Worm (Caenorhabditis elegans) whole organism, L1 larva: Measurements from ENCODE around the gene Y14H12B.2.

ENCODE experiments used
- F16B12.6 ChIP-seq: fragments of 150-350 bp; optimal IDR thresholded peaks from 2 replicates; lab custom pipeline; 2014; ENCODE audit warnings: missing biosample characterization, missing genetic modification characterization
- Y116A8C.19 ChIP-seq: sonication (generic microtip); optimal IDR thresholded peaks from 2 replicates; lab custom pipeline; 2016; ENCODE audit warnings: missing compliant biosample characterization, missing genetic modification characterization, borderline replicate concordance
- aha-1 ChIP-seq: fragments of 150-350 bp; optimal IDR thresholded peaks from 2 replicates; lab custom pipeline; 2014; ENCODE audit warnings: missing biosample characterization, missing genetic modification characterization
- aly-2 ChIP-seq: fragments of 150-350 bp; optimal IDR thresholded peaks from 2 replicates; lab custom pipeline; 2014; ENCODE audit warnings: missing biosample characterization, missing genetic modification characterization
- ama-1 ChIP-seq: fragments of 150-350 bp; optimal IDR thresholded peaks from 2 replicates; lab custom pipeline; 2014
- blmp-1 ChIP-seq: fragments of 150-350 bp; optimal IDR thresholded peaks from 2 replicates; lab custom pipeline; 2014; ENCODE audit warnings: missing biosample characterization, missing genetic modification characterization
- ceh-63 ChIP-seq: fragments of 200-800 bp; sonication (Bioruptor generic); optimal IDR thresholded peaks from 2 replicates; lab custom pipeline; 2018; ENCODE audit warnings: mild to moderate bottlenecking, missing genetic modification characterization, missing compliant biosample characterization
- ceh-82 ChIP-seq, 3 experiments: fragments of 150-350 bp in 1 of 3; sonication (generic microtip) in 2 of 3; optimal IDR thresholded peaks; 2 replicates each; lab custom pipeline; 2014 to 2017; ENCODE audit warnings: missing biosample characterization in 3 of 3, missing genetic modification characterization in 3 of 3
- ceh-88 ChIP-seq: fragments of 200-800 bp; sonication (Bioruptor generic); IDR thresholded peaks from 2 replicates; pipeline ENCODE4 v1.3.6; 2022; ENCODE audit warnings: missing genetic modification characterization, missing compliant biosample characterization
- ceh-90 ChIP-seq: sonication (generic microtip); optimal IDR thresholded peaks from 2 replicates; lab custom pipeline; 2016; ENCODE audit warnings: missing genetic modification characterization, missing compliant biosample characterization
- ces-1 ChIP-seq: fragments of 150-350 bp; optimal IDR thresholded peaks from 2 replicates; lab custom pipeline; 2014; ENCODE audit warnings: missing biosample characterization, missing genetic modification reagents, missing genetic modification characterization
- dpl-1 ChIP-seq, 3 experiments: fragments of 150-350 bp in 2 of 3; sonication (generic microtip) in 1 of 3; optimal IDR thresholded peaks; 2 replicates each; lab custom pipeline; 2014 to 2017; ENCODE audit warnings: missing biosample characterization in 3 of 3, missing genetic modification characterization in 3 of 3, missing genetic modification reagents in 3 of 3
- dsc-1 ChIP-seq: sonication (generic microtip); optimal IDR thresholded peaks from 2 replicates; lab custom pipeline; 2016; ENCODE audit warnings: mild to moderate bottlenecking, missing genetic modification characterization, missing compliant biosample characterization
- elt-3 ChIP-seq, 6 experiments: fragments of 150-350 bp in 1 of 6; sonication (generic microtip); optimal IDR thresholded peaks; 2 replicates each; lab custom pipeline; 2017 to 2018; ENCODE audit warnings: missing biosample characterization in 6 of 6, missing genetic modification characterization in 6 of 6, inconsistent platforms in 1 of 6
- fkh-8 ChIP-seq: sonication (generic microtip); optimal IDR thresholded peaks from 2 replicates; lab custom pipeline; 2016; ENCODE audit warnings: mild to moderate bottlenecking, missing genetic modification characterization, missing compliant biosample characterization
- fos-1 ChIP-seq: fragments of 150-350 bp; optimal IDR thresholded peaks from 2 replicates; lab custom pipeline; 2014; ENCODE audit warnings: missing biosample characterization, missing genetic modification characterization
- grh-1 ChIP-seq: fragments of 200-800 bp; sonication (Bioruptor generic); IDR thresholded peaks from 2 replicates; pipeline ENCODE4 v1.3.6; 2022; ENCODE audit warnings: missing genetic modification reagents, missing genetic modification characterization, missing compliant biosample characterization
- hlh-17 ChIP-seq: fragments of 200-800 bp; sonication (Bioruptor generic); optimal IDR thresholded peaks from 2 replicates; lab custom pipeline; 2018; ENCODE audit warnings: missing genetic modification characterization, mild to moderate bottlenecking, missing compliant biosample characterization, moderate library complexity, borderline replicate concordance
- isw-1 ChIP-seq: fragments of 200-800 bp; sonication (Bioruptor generic); IDR thresholded peaks from 2 replicates; pipeline ENCODE4 v1.3.6; 2022; ENCODE audit warnings: missing genetic modification characterization, missing compliant biosample characterization
- lin-35 ChIP-seq, 2 experiments: fragments of 150-350 bp; optimal IDR thresholded peaks; 2 replicates each; lab custom pipeline; 2014; ENCODE audit warnings: missing biosample characterization in 2 of 2, missing genetic modification characterization in 2 of 2, missing genetic modification reagents in 2 of 2
- lin-39 ChIP-seq: fragments of 150-350 bp; optimal IDR thresholded peaks from 2 replicates; lab custom pipeline; 2014; ENCODE audit warnings: missing biosample characterization, missing genetic modification reagents, missing genetic modification characterization
- mab-9 ChIP-seq: fragments of 200-800 bp; sonication (Bioruptor generic); IDR thresholded peaks from 2 replicates; pipeline ENCODE4 v1.3.6; 2022; ENCODE audit warnings: missing genetic modification reagents, missing genetic modification characterization, missing compliant biosample characterization
- mdl-1 ChIP-seq, 2 experiments: fragments of 150-350 bp; optimal IDR thresholded peaks; 2 replicates each; lab custom pipeline; 2014 to 2017; ENCODE audit warnings: missing biosample characterization in 2 of 2, missing genetic modification characterization in 2 of 2, inconsistent platforms in 1 of 2
- mep-1 ChIP-seq: fragments of 150-350 bp; optimal IDR thresholded peaks from 2 replicates; lab custom pipeline; 2014; ENCODE audit warnings: missing biosample characterization, missing genetic modification characterization
- nhr-20 ChIP-seq: sonication (generic microtip); optimal IDR thresholded peaks from 2 replicates; lab custom pipeline; 2016; ENCODE audit warnings: mild to moderate bottlenecking, missing genetic modification characterization, missing compliant biosample characterization
- nhr-237 ChIP-seq: fragments of 150-350 bp; optimal IDR thresholded peaks from 2 replicates; lab custom pipeline; 2014; ENCODE audit warnings: missing biosample characterization, missing genetic modification characterization
- nhr-28 ChIP-seq: fragments of 150-350 bp; optimal IDR thresholded peaks from 2 replicates; lab custom pipeline; 2014; ENCODE audit warnings: missing biosample characterization, missing genetic modification characterization
- nhr-47 ChIP-seq: sonication (generic microtip); optimal IDR thresholded peaks from 2 replicates; lab custom pipeline; 2016; ENCODE audit warnings: mild to moderate bottlenecking, missing genetic modification characterization, moderate library complexity, missing compliant biosample characterization
- nhr-76 ChIP-seq: sonication (generic microtip); optimal IDR thresholded peaks from 2 replicates; lab custom pipeline; 2017; ENCODE audit warnings: missing biosample characterization, missing genetic modification characterization
- nhr-85 ChIP-seq: sonication (generic microtip); peaks from one replicate; lab custom pipeline; 2016; ENCODE audit warnings: missing genetic modification characterization, inconsistent platforms, missing compliant biosample characterization
- pag-3 ChIP-seq: sonication (generic microtip); optimal IDR thresholded peaks from 2 replicates; lab custom pipeline; 2017; ENCODE audit warnings: missing genetic modification characterization, mild to moderate bottlenecking, missing compliant biosample characterization, antibody characterized with exemption, borderline replicate concordance; ENCODE audit not compliant: insufficient read depth
- pqm-1 ChIP-seq: sonication (generic microtip); optimal IDR thresholded peaks from 3 replicates; lab custom pipeline; 2017; ENCODE audit warnings: missing biosample characterization, missing genetic modification characterization
- snu-23 ChIP-seq: sonication (generic microtip); optimal IDR thresholded peaks from 2 replicates; lab custom pipeline; 2016; ENCODE audit warnings: missing genetic modification characterization, missing compliant biosample characterization
- swsn-7 ChIP-seq: sonication (generic microtip); optimal IDR thresholded peaks from 2 replicates; lab custom pipeline; 2016; ENCODE audit warnings: missing genetic modification characterization, missing compliant biosample characterization
- tbx-2 ChIP-seq: sonication (generic microtip); optimal IDR thresholded peaks from 2 replicates; lab custom pipeline; 2016; ENCODE audit warnings: missing genetic modification characterization, missing compliant biosample characterization
- unc-62 ChIP-seq: fragments of 150-350 bp; optimal IDR thresholded peaks from 2 replicates; lab custom pipeline; 2014; ENCODE audit warnings: missing biosample characterization, missing genetic modification reagents, missing genetic modification characterization
- unc-86 ChIP-seq: sonication (generic microtip); optimal IDR thresholded peaks from 2 replicates; lab custom pipeline; 2016; ENCODE audit warnings: missing genetic modification characterization, missing compliant biosample characterization
- unc-98 ChIP-seq: fragments of 200-800 bp; sonication (Bioruptor generic); IDR thresholded peaks from 2 replicates; pipeline ENCODE4 v1.3.6; 2022; ENCODE audit warnings: missing genetic modification characterization, missing compliant biosample characterization
- vab-15 ChIP-seq: sonication (generic microtip); optimal IDR thresholded peaks from 2 replicates; lab custom pipeline; 2017; ENCODE audit warnings: missing genotype, mild to moderate bottlenecking, missing genetic modification characterization, missing compliant biosample characterization
- zag-1 ChIP-seq: fragments of 150-350 bp; optimal IDR thresholded peaks from 2 replicates; lab custom pipeline; 2014; ENCODE audit warnings: missing biosample characterization, missing genetic modification characterization
- zip-4 ChIP-seq: fragments of 200-800 bp; sonication (Bioruptor generic); optimal IDR thresholded peaks from 2 replicates; lab custom pipeline; 2018; ENCODE audit warnings: mild to moderate bottlenecking, missing genetic modification characterization, moderate library complexity, missing compliant biosample characterization
- ztf-4 ChIP-seq: fragments of 150-350 bp; optimal IDR thresholded peaks from 2 replicates; lab custom pipeline; 2014; ENCODE audit warnings: missing biosample characterization, missing genetic modification characterization

Gene Y14H12B.2

DNA sequence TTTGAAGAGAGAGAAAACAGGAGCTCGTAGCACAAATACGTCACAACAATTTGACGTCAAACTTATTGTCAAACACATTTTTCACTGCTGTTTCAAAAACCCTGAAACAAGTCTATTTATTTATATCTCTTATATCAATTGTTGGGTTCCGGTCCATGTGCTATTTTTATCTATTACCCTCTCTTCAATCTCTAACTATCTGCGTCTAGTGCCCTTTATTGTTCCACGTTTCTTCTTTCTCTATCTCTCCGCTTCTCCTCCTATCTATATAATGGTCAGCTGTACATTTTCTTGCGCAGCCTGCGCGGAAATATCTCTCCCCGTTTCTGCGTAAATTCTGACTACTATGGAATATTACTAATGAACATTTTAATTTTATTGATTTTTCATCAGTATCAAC lies 36.6 kb downstream of the Y14H12B.2 start (continued):
- peak in 2 of 6 experiments; percentile 39 to 59 for TF ChIP-seq elt-3 (tag; optimal IDR thresholded peaks at IDR 0.05; lab: Kevin White, UChicago)
- no peak for TF ChIP-seq mab-9 (GFP tag; lab: Robert Waterston, UW)
- TF ChIP-seq F16B12.6 (tag; lab: Kevin White, UChicago) = no peak
- peak; percentile 35 for TF ChIP-seq fkh-8 (tag; lab: Kevin White, UChicago)
- no peak for TF ChIP-seq aha-1 (tag; lab: Kevin White, UChicago)
- TF ChIP-seq unc-86 (tag; lab: Kevin White, UChicago) = peak; percentile 23
- no peak for TF ChIP-seq aly-2
- TF ChIP-seq ceh-88 (GFP tag; lab: Robert Waterston, UW) = no peak
- no peak for TF ChIP-seq zag-1 (tag; lab: Kevin White, UChicago)
- TF ChIP-seq grh-1 = 0 out of 2 replicates have a peak, but pooled peaks have one; percentile 26
- peak; percentile 19; the same call in 1 of the 2 replicates for TF ChIP-seq isw-1 (GFP tag; lab: Robert Waterston, UW)
- TF ChIP-seq nhr-20 (tag; lab: Kevin White, UChicago) = peak; percentile 66
- TF ChIP-seq ama-1 (lab: Kevin White, UChicago) = no peak

DNA sequence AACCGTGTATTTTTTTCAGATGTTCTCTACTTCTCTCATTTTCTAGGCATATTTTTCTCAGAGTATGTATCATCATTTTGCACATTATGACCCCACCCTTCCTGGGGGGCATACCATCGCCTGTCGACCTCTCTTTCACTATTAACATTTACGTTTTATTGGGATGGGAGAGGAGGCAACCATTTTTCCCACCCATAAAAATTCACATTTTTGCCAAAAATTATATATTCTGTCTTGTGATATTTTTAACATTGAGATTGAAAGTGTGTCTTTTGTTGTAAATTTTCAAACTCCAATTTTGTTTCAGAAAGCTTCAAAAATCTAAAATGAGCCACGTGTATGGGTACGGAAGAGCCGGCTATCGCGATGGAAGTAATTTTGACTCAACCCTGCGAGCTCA lies 38.8 kb downstream of the Y14H12B.2 start, which contains the start of gene F53C3.7:
Gene F53C3.7 (plus strand): TSS at position 301 of the 400 bp plus-strand sequence.
- TF ChIP-seq swsn-7 = no peak
- TF ChIP-seq tbx-2 = no peak
- TF ChIP-seq mdl-1 (tag; optimal IDR thresholded peaks at IDR 0.05; lab: Kevin White, UChicago) = no peak
- no peak for TF ChIP-seq dpl-1 (GFP tag; optimal IDR thresholded peaks at IDR 0.05; lab: Kevin White, UChicago)
- TF ChIP-seq ztf-4 (tag; lab: Kevin White, UChicago) = no peak
- TF ChIP-seq blmp-1 (tag; lab: Kevin White, UChicago) = no peak
- no peak for TF ChIP-seq vab-15 (tag; lab: Kevin White, UChicago)
- no peak for TF ChIP-seq nhr-85
- no peak for TF ChIP-seq nhr-76
- TF ChIP-seq dsc-1 (tag; lab: Kevin White, UChicago) = no peak
- TF ChIP-seq ceh-88 (GFP tag; lab: Robert Waterston, UW) = no peak
- TF ChIP-seq hlh-17 (GFP tag; lab: Kevin White, UChicago) = no peak
- no peak for TF ChIP-seq unc-86 (tag; lab: Kevin White, UChicago)
- TF ChIP-seq unc-62 (GFP tag; lab: Kevin White, UChicago) = no peak
- TF ChIP-seq mep-1 (tag; lab: Kevin White, UChicago) = no peak
- TF ChIP-seq zip-4 = no peak
- TF ChIP-seq ces-1 = no peak
- no peak for TF ChIP-seq ama-1 (lab: Kevin White, UChicago)
- no peak for TF ChIP-seq fos-1 (tag; lab: Kevin White, UChicago)
- TF ChIP-seq unc-98 = no peak

DNA sequence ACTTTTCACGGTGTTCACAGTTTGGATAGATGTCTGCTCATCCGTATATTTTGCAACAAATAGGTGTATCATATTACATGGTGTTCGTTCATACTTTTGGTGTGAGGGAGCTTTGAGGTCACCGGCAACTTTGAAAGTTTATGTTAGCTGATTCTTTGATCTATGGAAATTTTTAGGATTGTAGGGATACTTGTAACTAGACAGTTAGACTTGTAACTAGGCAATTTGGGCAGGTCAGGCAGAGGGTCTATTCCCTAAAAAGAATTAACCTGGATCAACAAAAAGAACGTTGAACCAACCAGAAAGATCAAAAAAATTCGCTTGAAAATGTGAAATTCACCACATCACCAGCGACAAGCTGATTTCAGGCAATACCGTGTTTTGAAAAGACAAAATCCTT lies 39.6 kb downstream of the Y14H12B.2 start:
- TF ChIP-seq mdl-1 (tag; optimal IDR thresholded peaks at IDR 0.05; lab: Kevin White, UChicago) (no peak), elt-3 (tag; optimal IDR thresholded peaks at IDR 0.05; lab: Kevin White, UChicago) (no peak), nhr-76 (no peak), nhr-47 (tag; lab: Kevin White, UChicago) (no peak), ces-1 (no peak), lin-35 (GFP tag; optimal IDR thresholded peaks at IDR 0.05; lab: Kevin White, UChicago) (no peak), mep-1 (tag; lab: Kevin White, UChicago) (no peak)

DNA sequence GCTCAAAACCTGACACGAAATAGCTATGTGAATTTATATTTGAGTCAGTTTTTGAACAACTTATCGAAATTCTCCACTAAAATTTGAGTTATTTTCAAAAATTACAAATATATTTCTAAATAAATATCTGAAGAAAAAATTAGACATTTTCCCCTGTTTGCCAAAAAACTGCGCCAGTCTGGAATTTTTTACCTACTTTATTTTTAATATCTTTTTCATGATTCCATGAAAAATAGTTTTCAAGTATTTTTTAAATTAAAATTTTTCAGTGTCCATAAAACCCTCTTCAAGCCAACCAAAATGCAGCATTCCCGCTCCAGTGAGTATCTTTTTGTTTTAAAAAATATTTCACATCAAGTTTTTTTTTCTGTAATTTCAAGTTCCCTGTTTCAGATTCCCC lies 42.4 kb downstream of the Y14H12B.2 start, which contains the start of gene F53C3.8:
Gene F53C3.8 (plus strand): TSS at position 301 of the 400 bp plus-strand sequence.
- TF ChIP-seq zip-4 (no peak), lin-39 (tag; lab: Kevin White, UChicago) (no peak), ceh-82 (tag; optimal IDR thresholded peaks at IDR 0.05; lab: Kevin White, UChicago) (no peak), ama-1 (lab: Kevin White, UChicago) (no peak), Y116A8C.19 (no peak), tbx-2 (no peak), aly-2 (no peak), lin-35 (GFP tag; optimal IDR thresholded peaks at IDR 0.05; lab: Kevin White, UChicago) (no peak), ceh-63 (GFP tag; lab: Kevin White, UChicago) (no peak), vab-15 (tag; lab: Kevin White, UChicago) (no peak), unc-98 (no peak), pqm-1 (tag; lab: Kevin White, UChicago) (no peak), nhr-237 (tag; lab: Kevin White, UChicago) (no peak), snu-23 (GFP tag; lab: Kevin White, UChicago) (no peak), pag-3 (no peak), nhr-47 (tag; lab: Kevin White, UChicago) (no peak), nhr-28 (tag; lab: Kevin White, UChicago) (no peak), mab-9 (GFP tag; lab: Robert Waterston, UW) (no peak), fos-1 (tag; lab: Kevin White, UChicago) (no peak), ceh-90 (tag; lab: Kevin White, UChicago) (no peak)
